Fruit fly (Drosophila melanogaster) whole organism, embryonic: ENCODE measurements around the gene CG4586.

Experiments used
- B-H2 ChIP-seq: fragments of 200-800 bp; sonication (Bioruptor generic); optimal IDR thresholded peaks from 2 replicates; lab custom pipeline; 2018; ENCODE audit warnings: missing biosample characterization, mild to moderate bottlenecking, missing genetic modification characterization
- BtbVII ChIP-seq: fragments of 200-800 bp; sonication (Bioruptor generic); optimal IDR thresholded peaks from 3 replicates; lab custom pipeline; 2017; ENCODE audit warnings: missing biosample characterization, mild to moderate bottlenecking, missing genetic modification characterization
- CG10147 ChIP-seq: fragments of 200-800 bp; sonication (Bioruptor generic); optimal IDR thresholded peaks from 2 replicates; lab custom pipeline; 2019; ENCODE audit warnings: missing biosample characterization, mild to moderate bottlenecking, missing genetic modification characterization, moderate library complexity
- CG11560 ChIP-seq: fragments of 200-800 bp; sonication (Bioruptor generic); IDR thresholded peaks from 3 replicates; pipeline ENCODE4 v1.3.6; 2022; ENCODE audit warnings: missing biosample characterization, missing genetic modification characterization
- CG12769 ChIP-seq: fragments of 200-800 bp; sonication (Bioruptor generic); optimal IDR thresholded peaks from 2 replicates; lab custom pipeline; 2019; ENCODE audit warnings: missing biosample characterization, mild to moderate bottlenecking, missing genetic modification characterization, moderate library complexity
- CG15479 ChIP-seq: fragments of 200-800 bp; sonication (Bioruptor generic); optimal IDR thresholded peaks from 3 replicates; lab custom pipeline; 2019; ENCODE audit warnings: missing biosample characterization, mild to moderate bottlenecking, missing genetic modification characterization, moderate library complexity
- CG1602 ChIP-seq: fragments of 200-800 bp; sonication (Bioruptor generic); optimal IDR thresholded peaks from 3 replicates; lab custom pipeline; 2016; ENCODE audit warnings: missing biosample characterization, missing genetic modification characterization
- CG16815 ChIP-seq: fragments of 200-800 bp; sonication (Bioruptor generic); optimal IDR thresholded peaks from 3 replicates; lab custom pipeline; 2017; ENCODE audit warnings: missing biosample characterization, mild to moderate bottlenecking, missing genetic modification characterization
- CG17359 ChIP-seq: fragments of 200-800 bp; sonication (Bioruptor generic); optimal IDR thresholded peaks from 3 replicates; lab custom pipeline; 2018; ENCODE audit warnings: missing biosample characterization, mild to moderate bottlenecking, missing genetic modification characterization, moderate library complexity
- CG17361 ChIP-seq: fragments of 200-800 bp; sonication (Bioruptor generic); IDR thresholded peaks from 3 replicates; pipeline ENCODE4 v1.3.6; 2022; ENCODE audit warnings: missing biosample characterization, missing genetic modification characterization
- CG1792 ChIP-seq: fragments of 200-800 bp; sonication (Bioruptor generic); optimal IDR thresholded peaks from 2 replicates; lab custom pipeline; 2016; ENCODE audit warnings: missing biosample characterization, missing genetic modification characterization
- CG2120 ChIP-seq: fragments of 200-800 bp; sonication (Bioruptor generic); optimal IDR thresholded peaks from 3 replicates; lab custom pipeline; 2016; ENCODE audit warnings: missing biosample characterization, missing genetic modification characterization
- CG2889 ChIP-seq: fragments of 200-800 bp; sonication (Bioruptor generic); IDR thresholded peaks from 3 replicates; pipeline ENCODE4 v1.3.6; 2022; ENCODE audit warnings: missing biosample characterization, missing genetic modification characterization
- CG31388 ChIP-seq: fragments of 200-800 bp; sonication (Bioruptor generic); optimal IDR thresholded peaks from 2 replicates; lab custom pipeline; 2016; ENCODE audit warnings: missing biosample characterization, missing genetic modification characterization
- CG32767 ChIP-seq: fragments of 200-800 bp; sonication (Bioruptor generic); IDR thresholded peaks from 2 replicates; pipeline ENCODE4 v1.3.6; 2022; ENCODE audit warnings: missing biosample characterization, missing genetic modification characterization
- CG4854 ChIP-seq: fragments of 200-800 bp; sonication (Bioruptor generic); optimal IDR thresholded peaks from 2 replicates; lab custom pipeline; 2016; ENCODE audit warnings: missing biosample characterization, missing genetic modification characterization, inconsistent platforms
- CG6254 ChIP-seq: fragments of 200-800 bp; sonication (Bioruptor generic); optimal IDR thresholded peaks from 3 replicates; lab custom pipeline; 2017; ENCODE audit warnings: mild to moderate bottlenecking, missing biosample characterization, missing genetic modification reagents, missing genetic modification characterization
- CG6854 ChIP-seq: fragments of 200-800 bp; sonication (Bioruptor generic); optimal IDR thresholded peaks from 3 replicates; lab custom pipeline; 2017; ENCODE audit warnings: missing biosample characterization, mild to moderate bottlenecking, missing genetic modification characterization
- CG7556 ChIP-seq: fragments of 200-800 bp; sonication (Bioruptor generic); optimal IDR thresholded peaks from 2 replicates; lab custom pipeline; 2017; ENCODE audit warnings: missing biosample characterization, mild to moderate bottlenecking, missing genetic modification characterization
- CG7786 ChIP-seq: fragments of 200-800 bp; sonication (Bioruptor generic); optimal IDR thresholded peaks from 2 replicates; lab custom pipeline; 2016; ENCODE audit warnings: missing biosample characterization, missing genetic modification characterization
- CG7987 ChIP-seq: fragments of 200-800 bp; sonication (Bioruptor generic); optimal IDR thresholded peaks from 2 replicates; lab custom pipeline; 2018; ENCODE audit warnings: missing biosample characterization, mild to moderate bottlenecking, missing genetic modification characterization, moderate library complexity
- CG9932 ChIP-seq: fragments of 200-800 bp; sonication (Bioruptor generic); IDR thresholded peaks from 2 replicates; pipeline ENCODE4 v1.3.6; 2022; ENCODE audit warnings: missing biosample characterization, missing genetic modification characterization
- Dek ChIP-seq: fragments of 200-800 bp; sonication (Bioruptor generic); optimal IDR thresholded peaks from 3 replicates; lab custom pipeline; 2019; ENCODE audit warnings: missing biosample characterization, mild to moderate bottlenecking, missing genetic modification characterization, moderate library complexity
- Dp ChIP-seq: fragments of 200-800 bp; sonication (Bioruptor generic); optimal IDR thresholded peaks from 2 replicates; lab custom pipeline; 2018; ENCODE audit warnings: missing biosample characterization, mild to moderate bottlenecking, missing genetic modification characterization, moderate library complexity
- Drgx ChIP-seq: fragments of 200-800 bp; sonication (Bioruptor generic); IDR thresholded peaks from 2 replicates; pipeline ENCODE4 v1.3.6; 2022; ENCODE audit warnings: missing biosample characterization, missing genetic modification characterization
- ERR ChIP-seq: fragments of 200-800 bp; sonication (Bioruptor generic); optimal IDR thresholded peaks from 2 replicates; lab custom pipeline; 2016; ENCODE audit warnings: missing biosample characterization, missing genetic modification characterization
- HLH3B ChIP-seq: fragments of 200-800 bp; sonication (Bioruptor generic); IDR thresholded peaks from 2 replicates; pipeline ENCODE4 v1.3.6; 2022; ENCODE audit warnings: missing biosample characterization, missing genetic modification characterization
- Hr39 ChIP-seq: fragments of >200 bp; optimal IDR thresholded peaks from 2 replicates; lab custom pipeline; 2017
- Hr78 ChIP-seq, 2 experiments: fragments of 200-800 bp in 1 of 2; fragments of >200 bp in 1 of 2; sonication (Bioruptor generic) in 1 of 2; optimal IDR thresholded peaks; 2 replicates each; lab custom pipeline; 2017 to 2019; ENCODE audit warnings: missing biosample characterization in 2 of 2, missing genetic modification characterization in 2 of 2, mild to moderate bottlenecking in 1 of 2, moderate library complexity in 1 of 2
- Opbp ChIP-seq: fragments of 200-800 bp; sonication (Bioruptor generic); IDR thresholded peaks from 3 replicates; pipeline ENCODE4 v1.3.6; 2022; ENCODE audit warnings: missing biosample characterization, missing genetic modification characterization; ENCODE audit not compliant: partially characterized antibody
- Pdp1 ChIP-seq, 2 experiments: fragments of 200-800 bp; sonication (Bioruptor generic); optimal IDR thresholded peaks; 3 replicates each; lab custom pipeline; 2016; ENCODE audit warnings: missing biosample characterization in 2 of 2, missing genetic modification characterization in 2 of 2, mild to moderate bottlenecking in 1 of 2, moderate library complexity in 1 of 2
- ab ChIP-seq: fragments of 200-800 bp; sonication (Bioruptor generic); optimal IDR thresholded peaks from 2 replicates; lab custom pipeline; 2016; ENCODE audit warnings: missing biosample characterization, missing genetic modification characterization
- ap ChIP-seq: fragments of 200-800 bp; sonication (Bioruptor generic); IDR thresholded peaks from 2 replicates; pipeline ENCODE4 v1.3.6; 2022; ENCODE audit warnings: missing biosample characterization, missing genetic modification characterization
- bbx ChIP-seq: fragments of 200-800 bp; sonication (Bioruptor generic); IDR thresholded peaks from 2 replicates; pipeline ENCODE4 v1.3.6; 2022; ENCODE audit warnings: missing biosample characterization, missing genetic modification characterization; ENCODE audit not compliant: partially characterized antibody
- disco-r ChIP-seq: fragments of 200-800 bp; sonication (Bioruptor generic); optimal IDR thresholded peaks from 2 replicates; lab custom pipeline; 2016; ENCODE audit warnings: missing biosample characterization, missing genetic modification characterization
- eyg ChIP-seq: fragments of 200-800 bp; sonication (Bioruptor generic); optimal IDR thresholded peaks from 3 replicates; lab custom pipeline; 2016; ENCODE audit warnings: missing biosample characterization, missing genetic modification characterization
- fd64A ChIP-seq: fragments of 200-800 bp; sonication (Bioruptor generic); optimal IDR thresholded peaks from 3 replicates; lab custom pipeline; 2018; ENCODE audit warnings: missing biosample characterization, mild to moderate bottlenecking, missing genetic modification characterization
- fru ChIP-seq: fragments of >200 bp; optimal IDR thresholded peaks from 2 replicates; lab custom pipeline; 2017
- gce ChIP-seq: fragments of 200-800 bp; sonication (Bioruptor generic); IDR thresholded peaks from 3 replicates; pipeline ENCODE4 v1.3.6; 2022; ENCODE audit warnings: missing biosample characterization, missing genetic modification characterization
- gfzf ChIP-seq: fragments of 200-800 bp; sonication (Bioruptor generic); optimal IDR thresholded peaks from 2 replicates; lab custom pipeline; 2016; ENCODE audit warnings: missing biosample characterization, mild to moderate bottlenecking, missing genetic modification characterization, moderate library complexity
- ham ChIP-seq: fragments of 200-800 bp; sonication (Bioruptor generic); IDR thresholded peaks from 2 replicates; pipeline ENCODE4 v1.3.6; 2022; ENCODE audit warnings: missing biosample characterization, missing genetic modification characterization
- hth ChIP-seq: fragments of >200 bp; optimal IDR thresholded peaks from 2 replicates; lab custom pipeline; 2017; ENCODE audit warnings: inconsistent platforms
- kah ChIP-seq: fragments of 200-800 bp; sonication (Bioruptor generic); optimal IDR thresholded peaks from 2 replicates; lab custom pipeline; 2018; ENCODE audit warnings: missing biosample characterization, mild to moderate bottlenecking, missing genetic modification characterization
- knrl ChIP-seq: fragments of 200-800 bp; sonication (Bioruptor generic); IDR thresholded peaks from 3 replicates; pipeline ENCODE4 v1.3.6; 2022; ENCODE audit warnings: missing biosample characterization, missing genetic modification characterization; ENCODE audit not compliant: partially characterized antibody
- maf-S ChIP-seq: fragments of 200-800 bp; sonication (Bioruptor generic); optimal IDR thresholded peaks from 2 replicates; lab custom pipeline; 2016; ENCODE audit warnings: missing biosample characterization, missing genetic modification characterization
- pfk ChIP-seq: fragments of 200-800 bp; sonication (Bioruptor generic); optimal IDR thresholded peaks from 2 replicates; lab custom pipeline; 2018; ENCODE audit warnings: missing biosample characterization, mild to moderate bottlenecking, missing genetic modification characterization, moderate library complexity
- row ChIP-seq: fragments of 200-800 bp; sonication (Bioruptor generic); IDR thresholded peaks from 3 replicates; pipeline ENCODE4 v1.3.6; 2022; ENCODE audit warnings: missing biosample characterization, missing genetic modification characterization
- sima ChIP-seq: fragments of 200-800 bp; sonication (Bioruptor generic); optimal IDR thresholded peaks from 2 replicates; lab custom pipeline; 2016; ENCODE audit warnings: missing biosample characterization, missing genetic modification characterization
- slp2 ChIP-seq: fragments of 200-800 bp; sonication (Bioruptor generic); optimal IDR thresholded peaks from 2 replicates; lab custom pipeline; 2016; ENCODE audit warnings: missing biosample characterization, missing genetic modification characterization
- sob ChIP-seq: fragments of 200-800 bp; sonication (Bioruptor generic); IDR thresholded peaks from 2 replicates; pipeline ENCODE4 v1.3.6; 2022; ENCODE audit warnings: missing biosample characterization, missing genetic modification characterization
- sr ChIP-seq: fragments of 200-800 bp; sonication (Bioruptor generic); IDR thresholded peaks from 3 replicates; pipeline ENCODE4 v1.3.6; 2022; ENCODE audit warnings: missing biosample characterization, missing genetic modification characterization
- tx ChIP-seq: fragments of 200-800 bp; sonication (Bioruptor generic); optimal IDR thresholded peaks from 2 replicates; lab custom pipeline; 2016; ENCODE audit warnings: missing biosample characterization, missing genetic modification characterization

Gene CG4586

dm6 chrX:6998492-6998852 is 28.8 kb downstream of the CG4586 start, which contains the start of gene Inx2 (continued):
- TF ChIP-seq CG6254 (peak; percentile 23), slp2 (no peak), CG2120 (GFP tag; lab: Kevin White, UChicago) (no peak), CG4854 (GFP tag; lab: Kevin White, UChicago) (no peak), kah (GFP tag; lab: Kevin White, UChicago) (peak; percentile 74), CG15479 (GFP tag; lab: Kevin White, UChicago) (peak; percentile 31), gce (GFP tag; lab: Robert Waterston, UW) (peak; percentile 60; the same call in 1 of the 3 replicates), sob (GFP tag; lab: Robert Waterston, UW) (peak; percentile 63; the same call in 1 of the 2 replicates), eyg (no peak), CG17359 (peak; percentile 7), disco-r (GFP tag; lab: Kevin White, UChicago) (no peak), BtbVII (GFP tag; lab: Kevin White, UChicago) (peak; percentile 29), CG1602 (GFP tag; lab: Kevin White, UChicago) (no peak), bbx (GFP tag; lab: Robert Waterston, UW) (peak; percentile 67), CG6854 (GFP tag; lab: Kevin White, UChicago) (no peak), Dek (tag; lab: Kevin White, UChicago) (no peak), fru (lab: Kevin White, UChicago) (no peak), CG31388 (GFP tag; lab: Kevin White, UChicago) (no peak), sima (no peak), row (GFP tag; lab: Robert Waterston, UW) (peak; percentile 22; the same call in 1 of the 3 replicates), ERR (GFP tag; lab: Kevin White, UChicago) (peak; percentile 37), CG11560 (tag; lab: Robert Waterston, UW) (no peak), Hr39 (lab: Kevin White, UChicago) (no peak), pfk (GFP tag; lab: Kevin White, UChicago) (peak; percentile 98), CG17361 (no peak), Pdp1 (GFP tag; optimal IDR thresholded peaks at IDR 0.05; lab: Kevin White, UChicago) (peak in 1 of 2 experiments; percentile 37), Opbp (peak; percentile 64; the same call in 1 of the 3 replicates), CG7556 (GFP tag; lab: Kevin White, UChicago) (no peak), ap (GFP tag; lab: Robert Waterston, UW) (no peak), HLH3B (GFP tag; lab: Robert Waterston, UW) (0 out of 2 replicates have a peak, but pooled peaks have one; percentile 15), tx (GFP tag; lab: Kevin White, UChicago) (no peak), knrl (GFP tag; lab: Robert Waterston, UW) (0 out of 3 replicates have a peak, but pooled peaks have one; percentile 41), CG10147 (GFP tag; lab: Kevin White, UChicago) (no peak), CG9932 (peak; percentile 28; the same call in 1 of the 2 replicates), hth (no peak), Drgx (GFP tag; lab: Robert Waterston, UW) (peak; percentile 12; the same call in 1 of the 2 replicates), CG32767 (GFP tag; lab: Robert Waterston, UW) (0 out of 2 replicates have a peak, but pooled peaks have one; percentile 9), CG16815 (no peak), sr (GFP tag; lab: Robert Waterston, UW) (peak; percentile 63; the same call in 2 of the 3 replicates), gfzf (no peak), B-H2 (GFP tag; lab: Kevin White, UChicago) (peak; percentile 62), ab (no peak), CG7987 (GFP tag; lab: Kevin White, UChicago) (peak; percentile 62), CG12769 (peak; percentile 83), CG1792 (GFP tag; lab: Kevin White, UChicago) (no peak), CG2889 (no peak), Hr78 (GFP tag; optimal IDR thresholded peaks at IDR 0.05; lab: Kevin White, UChicago) (no peak), Dp (GFP tag; lab: Kevin White, UChicago) (no peak), maf-S (GFP tag; lab: Kevin White, UChicago) (no peak), ham (GFP tag; lab: Robert Waterston, UW) (no peak), fd64A (GFP tag; lab: Kevin White, UChicago) (no peak), CG7786 (no peak)
